Fruit fly (Drosophila melanogaster): ENCODE measurements around the gene CG17896.
A peak's percentile ranks its signal among the peaks of the same experiment; 100 is the strongest.

Gene CG17896

dm6 chrX:523179-523851 lies 30.0 kb upstream of the CG17896 start, which contains the start of gene elav (continued):
- TF ChIP-seq lola (GFP tag; optimal IDR thresholded peaks at IDR 0.05), result peak in 1 of 3 experiments; percentile 99
- TF ChIP-seq CG11085 (GFP tag; IDR thresholded peaks at IDR 0.05), result peak; percentile 97
- peak; percentile 98 for TF ChIP-seq ind (GFP tag; optimal IDR thresholded peaks at IDR 0.05)
- peak; percentile 64; the same call in 1 of the 2 replicates for TF ChIP-seq CG13287 (GFP tag; IDR thresholded peaks at IDR 0.05; ENCODE audit: partially characterized antibody)
- peak; percentile 93 for TF ChIP-seq Hmx (GFP tag; optimal IDR thresholded peaks at IDR 0.05)
- TF ChIP-seq CG1529 (GFP tag; optimal IDR thresholded peaks at IDR 0.05), result peak; percentile 99
- peak; percentile 98 for TF ChIP-seq Fer3 (tag; optimal IDR thresholded peaks at IDR 0.05)
- peak; percentile 97 for TF ChIP-seq Awh (GFP tag; IDR thresholded peaks at IDR 0.05)
- TF ChIP-seq dysf (GFP tag; IDR thresholded peaks at IDR 0.05), result peak; percentile 99
- peak; percentile 95 for TF ChIP-seq CG31224 (GFP tag; IDR thresholded peaks at IDR 0.05)
- peak; percentile 84 for TF ChIP-seq CG10321 (GFP tag; IDR thresholded peaks at IDR 0.05)
- TF ChIP-seq Ssrp (tag; optimal IDR thresholded peaks at IDR 0.05), result peak; percentile 97
- no peak for TF ChIP-seq br (optimal IDR thresholded peaks at IDR 0.05)
- TF ChIP-seq ttk (GFP tag; IDR thresholded peaks at IDR 0.05), result peak; percentile 97
- TF ChIP-seq CG5245 (GFP tag; optimal IDR thresholded peaks at IDR 0.05), result peak; percentile 96
- no peak for TF ChIP-seq mld (GFP tag; IDR thresholded peaks at IDR 0.05; ENCODE audit: partially characterized antibody)
- peak; percentile 37 for TF ChIP-seq fru (optimal IDR thresholded peaks at IDR 0.05)
- TF ChIP-seq CG31365 (tag; optimal IDR thresholded peaks at IDR 0.05), result peak; percentile 90
- no peak for TF ChIP-seq Tbp (GFP tag; optimal IDR thresholded peaks at IDR 0.05)
- peak; percentile 96 for TF ChIP-seq CG6272 (GFP tag; IDR thresholded peaks at IDR 0.05)
- TF ChIP-seq CG17568 (GFP tag; optimal IDR thresholded peaks at IDR 0.05), result peak; percentile 98
- peak; percentile 98 for TF ChIP-seq al (GFP tag; IDR thresholded peaks at IDR 0.05)
- TF ChIP-seq dmrt11E (tag; optimal IDR thresholded peaks at IDR 0.05), result peak; percentile 98
- peak; percentile 95 for TF ChIP-seq Dip3 (GFP tag; optimal IDR thresholded peaks at IDR 0.05)
- TF ChIP-seq CG17385 (GFP tag; optimal IDR thresholded peaks at IDR 0.05), result peak; percentile 98
- peak; percentile 98 for TF ChIP-seq fd96Cb (tag; optimal IDR thresholded peaks at IDR 0.05)
- TF ChIP-seq Blimp-1 (GFP tag; optimal IDR thresholded peaks at IDR 0.05), result peak; percentile 97
- TF ChIP-seq repo (GFP tag; optimal IDR thresholded peaks at IDR 0.05), result peak; percentile 90
- TF ChIP-seq gt (GFP tag; IDR thresholded peaks at IDR 0.05), result peak; percentile 92
- TF ChIP-seq Elba2 (GFP tag; optimal IDR thresholded peaks at IDR 0.05), result peak; percentile 84
- peak; percentile 99 for TF ChIP-seq CG2712 (tag; optimal IDR thresholded peaks at IDR 0.05)
- peak; percentile 99 for TF ChIP-seq az2 (GFP tag; optimal IDR thresholded peaks at IDR 0.05)
- TF ChIP-seq CrebB (tag; optimal IDR thresholded peaks at IDR 0.05), result peak; percentile 98
- peak; percentile 96 for TF ChIP-seq jumu (GFP tag; optimal IDR thresholded peaks at IDR 0.05)
- TF ChIP-seq CG15073 (GFP tag; optimal IDR thresholded peaks at IDR 0.05), result peak; percentile 83
- peak; percentile 99 for TF ChIP-seq Chrac-16 (GFP tag; optimal IDR thresholded peaks at IDR 0.05)
- TF ChIP-seq CG3995 (GFP tag; optimal IDR thresholded peaks at IDR 0.05), result peak; percentile 79
- peak; percentile 96 for TF ChIP-seq CG7786 (GFP tag; optimal IDR thresholded peaks at IDR 0.05)
- TF ChIP-seq CG18619 (GFP tag; optimal IDR thresholded peaks at IDR 0.05), result peak; percentile 98
- peak; percentile 51 for TF ChIP-seq CG9797 (GFP tag; optimal IDR thresholded peaks at IDR 0.05)
- peak; percentile 99 for TF ChIP-seq CG11695 (GFP tag; IDR thresholded peaks at IDR 0.05)
- TF ChIP-seq sug (tag; optimal IDR thresholded peaks at IDR 0.05), result peak; percentile 99
- TF ChIP-seq CG42726 (GFP tag; IDR thresholded peaks at IDR 0.05; ENCODE audit: partially characterized antibody), result no peak
- peak; percentile 94 for TF ChIP-seq CG4617 (GFP tag; optimal IDR thresholded peaks at IDR 0.05; ENCODE audit: borderline replicate concordance)
- TF ChIP-seq Lim3 (GFP tag; IDR thresholded peaks at IDR 0.05), result peak; percentile 92
- TF ChIP-seq hb (GFP tag; IDR thresholded peaks at IDR 0.05; ENCODE audit: partially characterized antibody), result no peak
- peak; percentile 98 for TF ChIP-seq CG17361 (GFP tag; IDR thresholded peaks at IDR 0.05)
- peak; percentile 72 for TF ChIP-seq yki (optimal IDR thresholded peaks at IDR 0.05)
- TF ChIP-seq CG4360 (GFP tag; IDR thresholded peaks at IDR 0.05), result peak; percentile 84
- peak; percentile 94 for TF ChIP-seq Lhr (GFP tag; optimal IDR thresholded peaks at IDR 0.05)
- no peak for TF ChIP-seq Hr39 (optimal IDR thresholded peaks at IDR 0.05)

Measured in whole organism, embryonic.